Fruit fly (Drosophila melanogaster) whole organism, pupa: ENCODE results near the gene holn1.

ENCODE experiments used
- CG13204 ChIP-seq: fragments of 200-800 bp; sonication (Bioruptor generic); optimal IDR thresholded peaks from 2 replicates; lab custom pipeline; 2018; ENCODE audit warnings: missing biosample characterization, mild to moderate bottlenecking, missing genetic modification characterization, moderate library complexity
- CG32121 ChIP-seq: fragments of 200-800 bp; sonication (Bioruptor generic); IDR thresholded peaks from 2 replicates; pipeline ENCODE4 v1.3.6; 2022; ENCODE audit warnings: missing biosample characterization, missing genetic modification characterization
- CG34367 ChIP-seq: fragments of 200-800 bp; sonication (Bioruptor generic); optimal IDR thresholded peaks from 2 replicates; lab custom pipeline; 2018; ENCODE audit warnings: missing biosample characterization, mild to moderate bottlenecking, missing genetic modification characterization
- CG9948 ChIP-seq: fragments of 200-800 bp; sonication (Bioruptor generic); optimal IDR thresholded peaks from 2 replicates; lab custom pipeline; 2018; ENCODE audit warnings: missing biosample characterization, mild to moderate bottlenecking, missing genetic modification characterization, moderate library complexity
- fd96Ca ChIP-seq: fragments of 200-800 bp; sonication (Bioruptor generic); IDR thresholded peaks from 3 replicates; pipeline ENCODE4 v1.3.6; 2022; ENCODE audit warnings: missing biosample characterization, missing genetic modification characterization
- rn ChIP-seq: fragments of 200-800 bp; sonication (Bioruptor generic); IDR thresholded peaks from 2 replicates; pipeline ENCODE4 v1.3.6; 2022; ENCODE audit warnings: missing biosample characterization, missing genetic modification characterization

DNA sequence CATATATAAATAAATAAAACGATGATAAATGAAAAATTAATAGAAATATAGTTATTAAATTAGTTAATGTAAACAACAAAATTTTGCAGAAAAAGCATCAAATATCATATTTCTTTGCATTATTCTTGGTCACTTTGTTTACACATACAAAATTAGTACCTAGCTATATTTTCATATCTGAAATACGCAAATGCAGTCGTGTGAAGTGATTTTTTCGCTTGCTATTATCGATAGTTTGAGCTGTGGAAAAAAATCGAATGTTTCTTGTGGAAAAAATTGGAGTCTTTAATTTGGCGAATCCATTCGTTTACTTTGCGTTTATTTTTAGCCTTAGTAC lies 39.3 kb upstream of the holn1 start, which contains the start of gene Cnot4:
- TF ChIP-seq CG34367 (tag; lab: Kevin White, UChicago), result no peak
- TF ChIP-seq fd96Ca (GFP tag; lab: Robert Waterston, UW), result no peak
- TF ChIP-seq CG32121 (GFP tag; lab: Robert Waterston, UW), result no peak
- no peak for TF ChIP-seq rn (GFP tag; lab: Robert Waterston, UW)
- no peak for TF ChIP-seq CG9948 (tag; lab: Kevin White, UChicago)
- no peak for TF ChIP-seq CG13204 (GFP tag; lab: Kevin White, UChicago)
